Worm (Caenorhabditis elegans) whole organism, early embryonic: ENCODE measurements around the gene mask-1.

ENCODE experiments used
- B0310.2 ChIP-seq: sonication (generic microtip); optimal IDR thresholded peaks from 2 replicates; lab custom pipeline; 2016; ENCODE audit warnings: mild to moderate bottlenecking, missing genetic modification characterization, missing compliant biosample characterization
- F13C5.2 ChIP-seq: sonication (generic microtip); optimal IDR thresholded peaks from 2 replicates; lab custom pipeline; 2017; ENCODE audit warnings: mild to moderate bottlenecking, missing genetic modification characterization, inconsistent platforms, missing compliant biosample characterization
- aly-1 ChIP-seq: sonication (generic microtip); optimal IDR thresholded peaks from 2 replicates; lab custom pipeline; 2016; ENCODE audit warnings: missing genetic modification characterization, missing compliant biosample characterization
- ama-1 ChIP-seq: fragments of 150-350 bp; optimal IDR thresholded peaks from 2 replicates; lab custom pipeline; 2014
- ceh-13 ChIP-seq: fragments of 200-800 bp; sonication (Bioruptor generic); optimal IDR thresholded peaks from 2 replicates; lab custom pipeline; 2018; ENCODE audit warnings: mild to moderate bottlenecking, missing genetic modification characterization, missing compliant biosample characterization
- ceh-36 ChIP-seq: sonication (generic microtip); optimal IDR thresholded peaks from 2 replicates; lab custom pipeline; 2016; ENCODE audit warnings: missing genetic modification characterization, inconsistent platforms, missing compliant biosample characterization
- ets-7 ChIP-seq: sonication (generic microtip); optimal IDR thresholded peaks from 2 replicates; lab custom pipeline; 2016; ENCODE audit warnings: missing genotype, missing genetic modification characterization, missing compliant biosample characterization
- flt-1 ChIP-seq: fragments of 200-800 bp; sonication (Bioruptor generic); IDR thresholded peaks from 2 replicates; pipeline ENCODE4 v1.3.6; 2022; ENCODE audit warnings: missing genetic modification characterization, missing compliant biosample characterization
- hmbx-1 ChIP-seq: sonication (generic microtip); optimal IDR thresholded peaks from 2 replicates; lab custom pipeline; 2016; ENCODE audit warnings: mild to moderate bottlenecking, missing genetic modification characterization, missing compliant biosample characterization
- hmg-4 ChIP-seq: fragments of 200-800 bp; sonication (Bioruptor generic); optimal IDR thresholded peaks from 2 replicates; lab custom pipeline; 2018; ENCODE audit warnings: mild to moderate bottlenecking, missing genetic modification characterization, missing compliant biosample characterization
- hnd-1 ChIP-seq: sonication (generic microtip); optimal IDR thresholded peaks from 2 replicates; lab custom pipeline; 2016; ENCODE audit warnings: missing genetic modification characterization, missing compliant biosample characterization
- pes-1 ChIP-seq: fragments of 200-800 bp; sonication (Bioruptor generic); IDR thresholded peaks from 2 replicates; pipeline ENCODE4 v1.3.6; 2022; ENCODE audit warnings: missing genetic modification reagents, missing genetic modification characterization, missing compliant biosample characterization
- scrt-1 ChIP-seq: fragments of 200-800 bp; sonication (Bioruptor generic); IDR thresholded peaks from 2 replicates; pipeline ENCODE4 v1.3.6; 2022; ENCODE audit warnings: missing genetic modification characterization, missing compliant biosample characterization
- sea-1 ChIP-seq: fragments of 200-800 bp; sonication (Bioruptor generic); conservative IDR thresholded peaks from 2 replicates; pipeline ENCODE4 v1.3.6; 2022; ENCODE audit warnings: missing genetic modification characterization, missing compliant biosample characterization
- tbx-11 ChIP-seq: fragments of 200-800 bp; sonication (Bioruptor generic); IDR thresholded peaks from 2 replicates; pipeline ENCODE4 v1.3.6; 2022; ENCODE audit warnings: missing genetic modification characterization, missing compliant biosample characterization
- tbx-37 ChIP-seq: fragments of 200-800 bp; sonication (Bioruptor generic); conservative IDR thresholded peaks from 2 replicates; pipeline ENCODE4 v1.3.6; 2022; ENCODE audit warnings: missing genetic modification reagents, missing genetic modification characterization, missing compliant biosample characterization
- tra-4 ChIP-seq: sonication (generic microtip); optimal IDR thresholded peaks from 2 replicates; lab custom pipeline; 2017; ENCODE audit warnings: missing genetic modification characterization, missing compliant biosample characterization

mask-1 gene

ce11 chrIV:10374601-10375000 lies at the start of gene mask-1:
Gene mask-1 (plus strand): TSS chrIV:10374901.
- TF ChIP-seq scrt-1 (no peak), pes-1 (no peak), flt-1 (GFP tag; lab: Robert Waterston, UW) (no peak), tra-4 (tag; lab: Kevin White, UChicago) (no peak), ama-1 (no peak), tbx-37 (GFP tag; lab: Robert Waterston, UW) (no peak), tbx-11 (GFP tag; lab: Robert Waterston, UW) (no peak)

ce11 chrIV:10330962-10331361 lies 43.7 kb upstream of the mask-1 start:
- TF ChIP-seq sea-1 (GFP tag; lab: Robert Waterston, UW) (no peak), hmg-4 (GFP tag; lab: Kevin White, UChicago) (peak; percentile 17)

- no peak for TF ChIP-seq ama-1
- no peak for TF ChIP-seq F13C5.2 (tag; lab: Kevin White, UChicago)
- TF ChIP-seq ets-7 (tag; lab: Kevin White, UChicago) = no peak
- no peak for TF ChIP-seq hmg-4 (GFP tag; lab: Kevin White, UChicago)
- TF ChIP-seq hmbx-1 (tag; lab: Kevin White, UChicago) = no peak
- TF ChIP-seq tbx-37 (GFP tag; lab: Robert Waterston, UW) = no peak
- TF ChIP-seq hnd-1 (tag; lab: Kevin White, UChicago) = no peak
- no peak for TF ChIP-seq scrt-1
- TF ChIP-seq pes-1 = no peak
- TF ChIP-seq ceh-13 (GFP tag; lab: Kevin White, UChicago) = no peak
- no peak for TF ChIP-seq sea-1 (GFP tag; lab: Robert Waterston, UW)
- no peak for TF ChIP-seq flt-1 (GFP tag; lab: Robert Waterston, UW)
- no peak for TF ChIP-seq tra-4 (tag; lab: Kevin White, UChicago)
These were observed 42.8 kb upstream of the mask-1 start for ce11 chrIV:10331882-10332281.

ce11 chrIV:10337286-10337685 lies 37.4 kb upstream of the mask-1 start:
- TF ChIP-seq hmbx-1 (tag; lab: Kevin White, UChicago) = no peak
- TF ChIP-seq tra-4 (tag; lab: Kevin White, UChicago) = no peak
- TF ChIP-seq hmg-4 (GFP tag; lab: Kevin White, UChicago) = no peak
- TF ChIP-seq ceh-36 = no peak
- no peak for TF ChIP-seq B0310.2

ce11 chrIV:10339701-10340100 lies 35.0 kb upstream of the mask-1 start:
- TF ChIP-seq tra-4 (tag; lab: Kevin White, UChicago) (no peak), F13C5.2 (tag; lab: Kevin White, UChicago) (no peak), hmbx-1 (tag; lab: Kevin White, UChicago) (no peak), hmg-4 (GFP tag; lab: Kevin White, UChicago) (no peak), B0310.2 (no peak), ceh-13 (GFP tag; lab: Kevin White, UChicago) (no peak), ets-7 (tag; lab: Kevin White, UChicago) (no peak), sea-1 (GFP tag; lab: Robert Waterston, UW) (no peak), scrt-1 (no peak), tbx-11 (GFP tag; lab: Robert Waterston, UW) (no peak), ceh-36 (no peak), ama-1 (no peak), flt-1 (GFP tag; lab: Robert Waterston, UW) (no peak), aly-1 (tag; lab: Kevin White, UChicago) (no peak), hnd-1 (tag; lab: Kevin White, UChicago) (no peak), tbx-37 (GFP tag; lab: Robert Waterston, UW) (no peak), pes-1 (no peak)

- TF ChIP-seq ama-1 = no peak
- TF ChIP-seq pes-1 = no peak
- TF ChIP-seq hmbx-1 (tag; lab: Kevin White, UChicago) = no peak
- 0 out of 2 replicates have a peak, but pooled peaks have one; percentile 24 for TF ChIP-seq tbx-11 (GFP tag; lab: Robert Waterston, UW)
These were observed 32.9 kb upstream of the mask-1 start for ce11 chrIV:10341618-10342360.

ce11 chrIV:10342361-10342706 lies 32.4 kb upstream of the mask-1 start:
- TF ChIP-seq pes-1 (no peak), tbx-37 (GFP tag; lab: Robert Waterston, UW) (no peak), hmbx-1 (tag; lab: Kevin White, UChicago) (no peak), tra-4 (tag; lab: Kevin White, UChicago) (no peak), ceh-13 (GFP tag; lab: Kevin White, UChicago) (no peak), B0310.2 (no peak), flt-1 (GFP tag; lab: Robert Waterston, UW) (no peak)

ce11 chrIV:10344621-10345020 lies 30.1 kb upstream of the mask-1 start:
- no peak for TF ChIP-seq pes-1
- TF ChIP-seq ceh-36 = no peak
- TF ChIP-seq hmbx-1 (tag; lab: Kevin White, UChicago) = no peak
- no peak for TF ChIP-seq ama-1
- no peak for TF ChIP-seq B0310.2
- TF ChIP-seq sea-1 (GFP tag; lab: Robert Waterston, UW) = no peak

- TF ChIP-seq ceh-36 = no peak
- TF ChIP-seq pes-1 = no peak
- no peak for TF ChIP-seq sea-1 (GFP tag; lab: Robert Waterston, UW)
- no peak for TF ChIP-seq aly-1 (tag; lab: Kevin White, UChicago)
- TF ChIP-seq hmg-4 (GFP tag; lab: Kevin White, UChicago) = no peak
- TF ChIP-seq tra-4 (tag; lab: Kevin White, UChicago) = no peak
These were observed 29.2 kb upstream of the mask-1 start for ce11 chrIV:10345486-10345885.
